Worm (Caenorhabditis elegans): ENCODE data around the gene gas-1.

gas-1 gene

DNA sequence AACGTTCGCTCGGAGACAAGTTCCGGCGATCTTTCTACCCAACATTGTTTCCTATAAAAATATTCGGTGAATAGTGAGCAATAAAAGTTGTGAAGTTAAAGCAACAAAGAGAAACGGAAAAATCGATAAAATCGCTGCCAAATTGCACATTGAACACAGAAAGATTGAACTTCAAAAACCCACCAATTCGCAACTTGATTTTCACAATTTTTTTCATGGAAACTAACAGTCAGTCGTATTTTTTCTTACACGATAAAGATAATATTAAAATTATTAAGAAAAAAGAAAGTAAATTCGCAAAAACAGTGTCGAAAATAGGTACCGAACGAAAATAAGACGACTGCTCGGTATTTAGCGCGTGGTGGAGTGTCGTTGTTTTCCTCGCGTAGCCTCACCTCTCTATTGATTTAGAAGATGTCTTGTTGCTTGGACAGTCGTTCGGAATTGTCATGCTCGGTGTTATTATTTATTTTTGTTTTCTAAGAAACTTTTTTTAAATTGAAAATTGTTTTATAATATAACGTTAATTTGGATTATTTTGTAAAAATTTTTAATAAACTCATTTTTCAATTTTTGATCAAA is at the start of gene gas-1:
Gene gas-1, minus strand, starts transcription at position 51 of the 582 bp plus-strand sequence.
- TF ChIP-seq klf-2 (GFP tag; conservative IDR thresholded peaks at IDR 0.05) (no peak), T22C8.4 (GFP tag; IDR thresholded peaks at IDR 0.05) (no peak), cog-1 (tag; optimal IDR thresholded peaks at IDR 0.05) (no peak), ref-1 (GFP tag; conservative IDR thresholded peaks at IDR 0.05) (no peak), flt-1 (GFP tag; IDR thresholded peaks at IDR 0.05) (no peak), tab-1 (GFP tag; IDR thresholded peaks at IDR 0.05) (no peak), med-1 (GFP tag; optimal IDR thresholded peaks at IDR 0.05; ENCODE audit: insufficient read depth) (no peak), ztf-23 (GFP tag; IDR thresholded peaks at IDR 0.05) (no peak), ztf-29 (GFP tag; IDR thresholded peaks at IDR 0.05) (no peak)

DNA sequence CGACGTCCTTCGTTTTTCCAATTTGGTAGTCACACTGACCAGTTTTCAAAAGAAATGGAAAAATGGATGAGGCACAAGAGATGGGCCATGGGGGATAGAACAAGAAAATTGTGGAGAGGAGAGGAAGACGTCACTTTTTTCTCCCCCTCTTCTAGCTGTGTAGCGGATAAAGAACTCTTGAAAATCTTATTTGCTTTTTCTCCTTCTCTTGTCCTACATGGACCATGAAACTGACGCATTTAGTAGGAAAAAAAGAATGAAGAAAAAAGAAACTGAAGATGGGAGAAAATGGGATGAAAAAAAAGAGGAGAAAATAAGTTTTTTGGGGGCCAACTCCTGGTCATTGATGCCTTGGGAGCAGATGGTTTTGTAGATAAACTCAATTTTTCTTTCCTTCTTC is 43.8 kb upstream of the gas-1 start:
- TF ChIP-seq ref-1 (GFP tag; conservative IDR thresholded peaks at IDR 0.05) (no peak), ztf-29 (GFP tag; IDR thresholded peaks at IDR 0.05) (no peak), ztf-23 (GFP tag; IDR thresholded peaks at IDR 0.05) (no peak), klf-2 (GFP tag; conservative IDR thresholded peaks at IDR 0.05) (no peak), flt-1 (GFP tag; IDR thresholded peaks at IDR 0.05) (no peak), T22C8.4 (GFP tag; IDR thresholded peaks at IDR 0.05) (no peak), tab-1 (GFP tag; IDR thresholded peaks at IDR 0.05) (no peak)

DNA sequence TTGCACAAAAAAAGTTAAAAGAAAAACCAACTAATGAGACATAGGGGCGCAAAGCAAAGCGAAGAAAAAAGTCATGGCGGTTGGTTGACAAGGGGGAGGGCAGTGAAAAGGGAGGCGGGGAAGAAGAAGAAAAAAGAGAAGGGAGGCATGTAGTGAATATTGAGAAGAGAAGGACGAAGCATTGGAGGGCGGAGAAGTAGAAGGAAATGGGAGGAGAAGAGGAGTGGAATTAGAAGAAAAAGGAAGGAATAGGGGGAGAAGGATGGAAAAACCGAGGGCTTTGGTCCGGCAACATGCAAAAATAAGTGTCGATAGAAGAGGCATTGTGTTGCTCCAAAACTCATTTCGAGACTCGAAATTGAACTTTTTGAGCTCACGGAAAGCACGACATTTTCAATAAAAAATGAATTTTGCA is 40.6 kb upstream of the gas-1 start:
- TF ChIP-seq klf-2 (GFP tag; conservative IDR thresholded peaks at IDR 0.05) (no peak), cog-1 (tag; optimal IDR thresholded peaks at IDR 0.05) (no peak), ref-1 (GFP tag; conservative IDR thresholded peaks at IDR 0.05) (no peak), flt-1 (GFP tag; IDR thresholded peaks at IDR 0.05) (no peak), med-1 (GFP tag; optimal IDR thresholded peaks at IDR 0.05; ENCODE audit: insufficient read depth) (no peak), T22C8.4 (GFP tag; IDR thresholded peaks at IDR 0.05) (no peak), ztf-23 (GFP tag; IDR thresholded peaks at IDR 0.05) (no peak), tab-1 (GFP tag; IDR thresholded peaks at IDR 0.05) (no peak), ztf-29 (GFP tag; IDR thresholded peaks at IDR 0.05) (no peak)

DNA sequence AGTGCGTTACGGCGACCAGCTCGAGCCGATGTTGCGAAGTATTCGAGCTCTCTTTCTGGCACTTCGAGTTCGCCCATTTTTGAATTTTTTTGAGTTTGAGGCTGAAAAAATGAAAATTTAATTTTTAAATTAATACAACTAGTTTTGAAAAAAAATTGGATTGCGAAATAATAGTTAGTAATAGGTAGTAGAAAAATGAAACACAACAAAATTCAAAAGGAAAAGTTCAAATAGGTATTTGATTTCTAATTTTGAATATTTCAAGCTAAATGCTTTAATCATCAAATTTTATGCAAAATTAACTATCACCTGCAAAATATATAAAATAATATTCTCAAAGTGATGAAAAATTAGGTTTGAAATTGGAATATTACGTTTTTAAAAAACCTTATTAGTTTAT is 40.1 kb upstream of the gas-1 start, which contains the start of gene K09E9.4:
Gene K09E9.4, minus strand, starts transcription at position 101 of the 400 bp plus-strand sequence.
- TF ChIP-seq cog-1 (tag; optimal IDR thresholded peaks at IDR 0.05) (no peak), klf-2 (GFP tag; conservative IDR thresholded peaks at IDR 0.05) (no peak), med-1 (GFP tag; optimal IDR thresholded peaks at IDR 0.05; ENCODE audit: insufficient read depth) (no peak), ref-1 (GFP tag; conservative IDR thresholded peaks at IDR 0.05) (no peak), ztf-29 (GFP tag; IDR thresholded peaks at IDR 0.05) (no peak), tab-1 (GFP tag; IDR thresholded peaks at IDR 0.05) (no peak), ztf-23 (GFP tag; IDR thresholded peaks at IDR 0.05) (no peak)

DNA sequence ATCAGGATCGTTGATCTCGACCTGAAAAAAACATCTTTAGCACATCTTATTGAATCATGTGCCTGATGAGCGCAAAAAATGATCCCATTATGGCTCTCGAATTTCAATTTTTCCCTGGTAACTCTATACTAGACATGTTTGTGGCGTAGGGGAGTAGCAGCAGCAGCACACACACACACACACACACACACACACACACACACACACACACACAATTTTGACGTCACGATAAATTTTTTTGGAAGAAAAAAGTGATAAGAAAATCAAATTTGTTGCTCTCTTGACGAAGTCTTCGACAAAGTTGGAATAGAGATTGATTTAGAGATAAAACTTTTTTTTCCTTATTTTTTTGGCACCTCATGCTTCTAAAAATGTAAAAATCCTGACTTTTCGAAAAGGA is 39.4 kb upstream of the gas-1 start:
- TF ChIP-seq med-1 (GFP tag; optimal IDR thresholded peaks at IDR 0.05; ENCODE audit: insufficient read depth): no peak
- TF ChIP-seq T22C8.4 (GFP tag; IDR thresholded peaks at IDR 0.05): no peak
- no peak for TF ChIP-seq cog-1 (tag; optimal IDR thresholded peaks at IDR 0.05)
- no peak for TF ChIP-seq tab-1 (GFP tag; IDR thresholded peaks at IDR 0.05)
- TF ChIP-seq ztf-29 (GFP tag; IDR thresholded peaks at IDR 0.05): no peak
- TF ChIP-seq flt-1 (GFP tag; IDR thresholded peaks at IDR 0.05): no peak
- no peak for TF ChIP-seq ref-1 (GFP tag; conservative IDR thresholded peaks at IDR 0.05)
- no peak for TF ChIP-seq klf-2 (GFP tag; conservative IDR thresholded peaks at IDR 0.05)
- no peak for TF ChIP-seq ztf-23 (GFP tag; IDR thresholded peaks at IDR 0.05)

DNA sequence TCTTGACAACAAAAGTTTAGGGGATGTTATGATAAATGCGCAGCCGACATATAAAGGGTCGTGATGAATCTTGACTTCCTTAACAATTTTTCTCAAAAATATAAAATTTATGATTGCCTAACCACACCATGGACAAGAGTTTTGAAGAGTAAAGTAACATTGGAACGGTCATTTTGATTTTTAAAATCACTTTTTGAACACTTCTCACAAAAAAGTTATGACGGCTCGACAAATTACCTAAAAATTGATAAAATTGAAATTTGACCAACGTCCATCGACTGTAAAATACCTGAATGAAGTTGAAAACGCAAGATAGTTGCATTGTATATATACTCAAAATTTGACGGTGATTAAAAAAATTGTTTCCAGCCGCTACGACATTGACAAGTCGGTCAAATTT is 38.7 kb upstream of the gas-1 start:
- TF ChIP-seq tab-1 (GFP tag; IDR thresholded peaks at IDR 0.05) (no peak), cog-1 (tag; optimal IDR thresholded peaks at IDR 0.05) (no peak), T22C8.4 (GFP tag; IDR thresholded peaks at IDR 0.05) (no peak), klf-2 (GFP tag; conservative IDR thresholded peaks at IDR 0.05) (no peak), med-1 (GFP tag; optimal IDR thresholded peaks at IDR 0.05; ENCODE audit: insufficient read depth) (no peak), ref-1 (GFP tag; conservative IDR thresholded peaks at IDR 0.05) (no peak), flt-1 (GFP tag; IDR thresholded peaks at IDR 0.05) (no peak), ztf-23 (GFP tag; IDR thresholded peaks at IDR 0.05) (no peak), ztf-29 (GFP tag; IDR thresholded peaks at IDR 0.05) (no peak)

DNA sequence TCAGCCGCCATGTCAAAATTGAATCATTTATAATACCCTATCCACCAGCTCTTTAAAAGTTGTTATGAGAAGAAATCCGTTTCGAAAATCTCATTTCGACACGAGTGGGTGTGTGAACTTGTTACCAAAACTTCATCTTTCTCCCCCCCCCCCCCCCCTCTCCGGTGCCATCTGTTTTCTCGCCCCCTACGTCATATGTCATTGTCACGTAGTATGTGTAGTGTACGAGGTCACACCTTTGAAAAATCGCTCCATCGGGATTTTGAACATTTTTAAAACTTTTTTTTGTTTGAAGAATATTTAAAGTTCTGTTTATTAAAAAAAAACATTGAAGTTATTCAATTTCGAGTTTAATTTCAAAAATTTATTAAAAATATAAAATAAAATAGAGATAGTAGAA is 37.6 kb upstream of the gas-1 start:
- TF ChIP-seq flt-1 (GFP tag; IDR thresholded peaks at IDR 0.05) (no peak), tab-1 (GFP tag; IDR thresholded peaks at IDR 0.05) (no peak), ztf-29 (GFP tag; IDR thresholded peaks at IDR 0.05) (no peak), klf-2 (GFP tag; conservative IDR thresholded peaks at IDR 0.05) (no peak), ref-1 (GFP tag; conservative IDR thresholded peaks at IDR 0.05) (no peak)

DNA sequence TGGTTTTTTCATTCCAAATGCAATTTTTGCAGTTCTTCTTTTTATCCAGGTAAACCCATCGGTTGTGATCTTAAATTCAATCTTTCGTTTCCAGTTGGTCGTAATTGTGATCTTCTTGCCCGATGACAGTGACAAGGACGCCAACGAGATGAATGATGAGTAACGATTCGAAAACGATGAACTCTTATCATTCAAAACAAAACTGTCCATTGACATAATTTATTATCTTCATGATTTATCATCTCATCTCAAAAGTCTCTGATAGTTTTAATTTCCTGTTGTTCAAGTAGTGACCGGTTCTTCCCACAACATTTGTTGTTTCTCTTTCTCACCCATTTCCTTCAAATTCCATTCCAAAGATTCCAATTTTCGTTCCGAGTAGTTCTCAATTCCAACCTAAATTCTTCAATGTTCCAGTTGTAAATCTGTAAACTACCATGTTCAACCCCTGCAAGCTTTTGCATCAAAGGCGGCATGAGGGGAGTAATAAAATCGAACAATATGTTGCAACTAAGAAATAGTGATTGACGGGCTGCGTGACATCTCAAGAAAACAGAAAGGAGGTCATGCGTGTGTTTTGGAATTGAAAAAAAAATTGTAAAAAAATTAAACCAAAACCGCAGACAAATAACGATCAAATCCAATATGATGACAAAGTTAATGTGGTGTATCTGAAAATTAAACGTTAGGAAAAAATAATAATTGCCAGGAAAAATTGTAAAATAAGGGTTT is 36.1 kb upstream of the gas-1 start:
- TF ChIP-seq ztf-23 (GFP tag; IDR thresholded peaks at IDR 0.05): no peak
- no peak for TF ChIP-seq flt-1 (GFP tag; IDR thresholded peaks at IDR 0.05)
- no peak for TF ChIP-seq klf-2 (GFP tag; conservative IDR thresholded peaks at IDR 0.05)
- no peak for TF ChIP-seq tab-1 (GFP tag; IDR thresholded peaks at IDR 0.05)
- TF ChIP-seq T22C8.4 (GFP tag; IDR thresholded peaks at IDR 0.05): no peak
- TF ChIP-seq ref-1 (GFP tag; conservative IDR thresholded peaks at IDR 0.05): no peak
- TF ChIP-seq ztf-29 (GFP tag; IDR thresholded peaks at IDR 0.05): no peak
- no peak for TF ChIP-seq med-1 (GFP tag; optimal IDR thresholded peaks at IDR 0.05; ENCODE audit: insufficient read depth)
- TF ChIP-seq cog-1 (tag; optimal IDR thresholded peaks at IDR 0.05): no peak

DNA sequence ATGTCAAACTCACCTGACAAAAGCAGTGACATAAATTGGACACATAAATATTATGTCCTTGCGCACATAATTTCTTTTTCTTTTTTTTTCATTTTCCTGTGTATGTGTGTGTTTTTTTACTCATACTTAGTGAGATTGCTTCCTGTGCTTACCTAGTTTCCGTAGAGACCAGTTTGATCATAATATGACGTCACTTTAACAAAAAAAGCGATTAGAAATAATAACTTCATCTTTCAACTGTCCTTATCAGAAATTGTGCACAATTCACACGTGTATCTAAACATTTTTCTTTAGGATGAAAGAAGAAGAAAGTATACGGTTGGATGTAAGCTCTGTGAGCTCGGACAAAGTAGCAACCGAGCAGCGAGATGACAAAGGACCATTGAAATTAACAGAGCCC is 31.8 kb upstream of the gas-1 start:
- TF ChIP-seq ztf-29 (GFP tag; IDR thresholded peaks at IDR 0.05): no peak

DNA sequence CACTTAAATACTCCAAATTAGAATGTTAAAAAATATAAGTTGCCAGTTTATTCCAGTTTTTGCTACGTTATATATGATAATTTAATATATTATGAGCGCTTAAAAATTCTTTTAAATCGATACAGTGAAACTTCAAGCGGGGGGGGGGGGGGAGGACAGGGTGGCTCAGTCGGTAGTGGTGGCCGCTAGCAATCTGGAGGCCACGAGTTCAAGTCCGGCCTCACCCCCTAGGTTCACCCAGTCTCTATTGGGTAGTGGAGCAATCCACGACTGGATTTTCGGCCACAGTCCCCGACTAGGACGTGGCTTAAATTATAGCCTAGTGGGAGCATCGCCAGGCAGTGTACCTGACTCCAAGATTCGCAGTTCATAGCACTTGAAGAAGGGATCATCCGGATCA is 30.8 kb upstream of the gas-1 start:
- TF ChIP-seq klf-2 (GFP tag; conservative IDR thresholded peaks at IDR 0.05) (no peak), ref-1 (GFP tag; conservative IDR thresholded peaks at IDR 0.05) (no peak), ztf-23 (GFP tag; IDR thresholded peaks at IDR 0.05) (no peak), ztf-29 (GFP tag; IDR thresholded peaks at IDR 0.05) (no peak), tab-1 (GFP tag; IDR thresholded peaks at IDR 0.05) (no peak), T22C8.4 (GFP tag; IDR thresholded peaks at IDR 0.05) (no peak), cog-1 (tag; optimal IDR thresholded peaks at IDR 0.05) (no peak), med-1 (GFP tag; optimal IDR thresholded peaks at IDR 0.05; ENCODE audit: insufficient read depth) (no peak), flt-1 (GFP tag; IDR thresholded peaks at IDR 0.05) (no peak)

Measured in whole organism, midembryonic.